Fruit fly (Drosophila melanogaster): Measurements from ENCODE around the gene Gbs-70E.

- TF ChIP-seq h (optimal IDR thresholded peaks at IDR 0.05) (no peak), ttk (optimal IDR thresholded peaks at IDR 0.05) (no peak), psq (optimal IDR thresholded peaks at IDR 0.05) (no peak), insv (optimal IDR thresholded peaks at IDR 0.05) (no peak), Myc (optimal IDR thresholded peaks at IDR 0.05) (no peak)
These were observed 3.7 kb downstream of the Gbs-70E start for dm6 chr3L:14546918-14547533.
